Worm (Caenorhabditis elegans) whole organism, late embryonic: Measurements from ENCODE around the gene clc-10.

ENCODE experiments used
- C38D4.7 ChIP-seq: fragments of 200-800 bp; sonication (Bioruptor generic); optimal IDR thresholded peaks from 2 replicates; lab custom pipeline; 2018; ENCODE audit warnings: mild to moderate bottlenecking, missing genetic modification characterization, moderate library complexity, missing compliant biosample characterization
- K02D7.2 ChIP-seq: sonication (generic microtip); optimal IDR thresholded peaks from 2 replicates; lab custom pipeline; 2017; ENCODE audit warnings: mild to moderate bottlenecking, missing genetic modification characterization, missing compliant biosample characterization
- K09A11.1 ChIP-seq: sonication (generic microtip); optimal IDR thresholded peaks from 2 replicates; lab custom pipeline; 2017; ENCODE audit warnings: antibody characterized with exemption, mild to moderate bottlenecking, missing genetic modification characterization, missing compliant biosample characterization; ENCODE audit not compliant: insufficient read depth
- T23F11.4 ChIP-seq: fragments of 200-800 bp; sonication (Bioruptor generic); optimal IDR thresholded peaks from 2 replicates; lab custom pipeline; 2018; ENCODE audit warnings: mild to moderate bottlenecking, missing genetic modification characterization, missing compliant biosample characterization
- Y22D7AL.16 ChIP-seq: sonication (generic microtip); optimal IDR thresholded peaks from 2 replicates; lab custom pipeline; 2016; ENCODE audit warnings: missing genetic modification characterization, missing compliant biosample characterization
- ahr-1 ChIP-seq: sonication (generic microtip); optimal IDR thresholded peaks from 2 replicates; lab custom pipeline; 2016; ENCODE audit warnings: missing genetic modification characterization, missing compliant biosample characterization
- ceh-14 ChIP-seq: sonication (generic microtip); optimal IDR thresholded peaks from 2 replicates; lab custom pipeline; 2016; ENCODE audit warnings: missing genotype, missing genetic modification characterization, missing compliant biosample characterization
- ceh-18 ChIP-seq: sonication (generic microtip); optimal IDR thresholded peaks from 2 replicates; lab custom pipeline; 2016; ENCODE audit warnings: missing genetic modification characterization, missing compliant biosample characterization
- ceh-19 ChIP-seq: fragments of 200-800 bp; sonication (Bioruptor generic); optimal IDR thresholded peaks from 2 replicates; lab custom pipeline; 2018; ENCODE audit warnings: mild to moderate bottlenecking, missing genetic modification characterization, missing compliant biosample characterization
- ceh-22 ChIP-seq: sonication (generic microtip); optimal IDR thresholded peaks from 2 replicates; lab custom pipeline; 2017; ENCODE audit warnings: missing biosample characterization, missing genetic modification characterization
- ceh-24 ChIP-seq: sonication (generic microtip); optimal IDR thresholded peaks from 2 replicates; lab custom pipeline; 2016; ENCODE audit warnings: mild to moderate bottlenecking, missing genetic modification characterization, missing compliant biosample characterization
- ceh-30 ChIP-seq: fragments of 150-350 bp; optimal IDR thresholded peaks from 2 replicates; lab custom pipeline; 2014; ENCODE audit warnings: missing biosample characterization, missing genetic modification characterization
- ceh-48 ChIP-seq: sonication (generic microtip); optimal IDR thresholded peaks from 2 replicates; lab custom pipeline; 2016; ENCODE audit warnings: missing genetic modification characterization, inconsistent platforms, missing compliant biosample characterization
- ceh-6 ChIP-seq: fragments of 200-800 bp; sonication (Bioruptor generic); optimal IDR thresholded peaks from 2 replicates; lab custom pipeline; 2018; ENCODE audit warnings: mild to moderate bottlenecking, missing genetic modification characterization, missing compliant biosample characterization
- ceh-9 ChIP-seq: sonication (generic microtip); optimal IDR thresholded peaks from 2 replicates; lab custom pipeline; 2016; ENCODE audit warnings: mild to moderate bottlenecking, missing genetic modification characterization, inconsistent platforms, missing compliant biosample characterization
- dve-1 ChIP-seq: sonication (generic microtip); optimal IDR thresholded peaks from 2 replicates; lab custom pipeline; 2017; ENCODE audit warnings: antibody characterized with exemption, mild to moderate bottlenecking, missing genetic modification characterization, missing compliant biosample characterization
- elt-2 ChIP-seq: sonication (generic microtip); optimal IDR thresholded peaks from 2 replicates; lab custom pipeline; 2016; ENCODE audit warnings: missing genetic modification reagents, missing genetic modification characterization, missing compliant biosample characterization
- elt-4 ChIP-seq: sonication (generic microtip); optimal IDR thresholded peaks from 2 replicates; lab custom pipeline; 2016; ENCODE audit warnings: missing genetic modification characterization, missing compliant biosample characterization
- ets-4 ChIP-seq: sonication (generic microtip); optimal IDR thresholded peaks from 2 replicates; lab custom pipeline; 2016; ENCODE audit warnings: missing genetic modification characterization, missing compliant biosample characterization
- gmeb-2 ChIP-seq: sonication (generic microtip); optimal IDR thresholded peaks from 2 replicates; lab custom pipeline; 2016; ENCODE audit warnings: missing genetic modification characterization, inconsistent platforms, missing compliant biosample characterization
- hlh-8 ChIP-seq: sonication (generic microtip); optimal IDR thresholded peaks from 2 replicates; lab custom pipeline; 2016; ENCODE audit warnings: missing genotype, missing genetic modification characterization, missing compliant biosample characterization
- lin-11 ChIP-seq: fragments of 200-800 bp; sonication (Bioruptor generic); optimal IDR thresholded peaks from 2 replicates; lab custom pipeline; 2018; ENCODE audit warnings: mild to moderate bottlenecking, missing genetic modification characterization, missing compliant biosample characterization
- madf-2 ChIP-seq: sonication (generic microtip); optimal IDR thresholded peaks from 2 replicates; lab custom pipeline; 2017; ENCODE audit warnings: missing genetic modification characterization, missing compliant biosample characterization
- mec-3 ChIP-seq: sonication (generic microtip); optimal IDR thresholded peaks from 2 replicates; lab custom pipeline; 2016; ENCODE audit warnings: borderline replicate concordance, missing genetic modification characterization, missing compliant biosample characterization
- nfya-1 ChIP-seq: sonication (generic microtip); optimal IDR thresholded peaks from 2 replicates; lab custom pipeline; 2017; ENCODE audit warnings: missing genetic modification characterization, mild to moderate bottlenecking, missing compliant biosample characterization, antibody characterized with exemption, moderate library complexity
- nhr-232 ChIP-seq: sonication (generic microtip); optimal IDR thresholded peaks from 2 replicates; lab custom pipeline; 2016; ENCODE audit warnings: missing genetic modification characterization, missing compliant biosample characterization
- pag-3 ChIP-seq: sonication (generic microtip); optimal IDR thresholded peaks from 2 replicates; lab custom pipeline; 2016; ENCODE audit warnings: missing compliant biosample characterization, missing genetic modification characterization, borderline replicate concordance
- pat-9 ChIP-seq: fragments of 200-800 bp; sonication (Bioruptor generic); optimal IDR thresholded peaks from 2 replicates; lab custom pipeline; 2018; ENCODE audit warnings: mild to moderate bottlenecking, missing genetic modification characterization, moderate library complexity, missing compliant biosample characterization
- pax-1 ChIP-seq: fragments of 150-350 bp; optimal IDR thresholded peaks from 2 replicates; lab custom pipeline; 2014; ENCODE audit warnings: missing biosample characterization, missing genetic modification characterization
- pha-2 ChIP-seq: sonication (generic microtip); optimal IDR thresholded peaks from 2 replicates; lab custom pipeline; 2017; ENCODE audit warnings: mild to moderate bottlenecking, missing genetic modification characterization, missing compliant biosample characterization
- pha-4 ChIP-seq: fragments of 150-350 bp; optimal IDR thresholded peaks from 2 replicates; lab custom pipeline; 2018; ENCODE audit warnings: missing biosample characterization, missing genetic modification reagents, missing genetic modification characterization
- rnt-1 ChIP-seq: sonication (generic microtip); optimal IDR thresholded peaks from 2 replicates; lab custom pipeline; 2016; ENCODE audit warnings: missing genetic modification characterization, missing compliant biosample characterization
- sdc-2 ChIP-seq: sonication (generic microtip); optimal IDR thresholded peaks from 2 replicates; lab custom pipeline; 2016; ENCODE audit warnings: missing genotype, missing genetic modification characterization, missing compliant biosample characterization
- sox-2 ChIP-seq: fragments of 200-800 bp; sonication (Bioruptor generic); IDR thresholded peaks from 2 replicates; pipeline ENCODE4 v1.3.6; 2022; ENCODE audit warnings: missing genetic modification reagents, missing genetic modification characterization, missing compliant biosample characterization
- ttx-3 ChIP-seq: sonication (generic microtip); optimal IDR thresholded peaks from 2 replicates; lab custom pipeline; 2016; ENCODE audit warnings: missing genetic modification reagents, missing genetic modification characterization, missing compliant biosample characterization
- unc-86 ChIP-seq: sonication (generic microtip); optimal IDR thresholded peaks from 2 replicates; lab custom pipeline; 2016; ENCODE audit warnings: missing genetic modification characterization, missing compliant biosample characterization
- ztf-16 ChIP-seq: sonication (generic microtip); optimal IDR thresholded peaks from 2 replicates; lab custom pipeline; 2017; ENCODE audit warnings: missing genetic modification characterization, missing compliant biosample characterization

Gene clc-10

DNA sequence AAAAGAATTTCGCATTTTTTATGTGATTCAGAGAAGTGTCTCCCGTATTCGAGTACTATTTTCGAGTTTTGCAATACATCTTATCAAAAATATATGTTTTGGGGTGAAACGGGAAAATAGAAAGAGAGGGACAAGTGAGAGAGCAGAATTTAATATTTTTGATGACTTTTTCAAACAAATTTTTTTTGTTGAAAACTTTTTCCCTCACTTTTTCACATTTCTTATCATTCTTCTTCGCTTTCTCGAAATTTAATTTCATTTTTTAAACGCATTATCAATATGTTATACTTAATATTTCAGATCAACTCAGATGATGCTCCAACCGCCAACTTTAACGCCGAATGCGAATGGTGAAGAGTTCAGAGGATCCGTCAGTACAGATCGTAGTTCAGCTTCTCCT lies 23.4 kb downstream of the clc-10 start, which contains the start of gene attf-4:
TSS of gene attf-4 (plus strand) at position 301 of the 400 bp plus-strand sequence.
- no peak for TF ChIP-seq pag-3 (tag; lab: Kevin White, UChicago)
- no peak for TF ChIP-seq mec-3 (tag; lab: Kevin White, UChicago)

ce11 chrIII:6085311-6085710 lies 28.4 kb downstream of the clc-10 start:
- no peak for TF ChIP-seq rnt-1 (tag; lab: Kevin White, UChicago)
- no peak for TF ChIP-seq Y22D7AL.16
- no peak for TF ChIP-seq ztf-16
- no peak for TF ChIP-seq pat-9 (tag; lab: Kevin White, UChicago)
- TF ChIP-seq T23F11.4 (GFP tag; lab: Kevin White, UChicago) = no peak
- TF ChIP-seq hlh-8 (tag; lab: Kevin White, UChicago) = no peak

- TF ChIP-seq ceh-24 (tag; lab: Kevin White, UChicago) (no peak), madf-2 (tag; lab: Kevin White, UChicago) (no peak), elt-2 (tag; lab: Kevin White, UChicago) (peak; percentile 88)
These were observed 31.0 kb downstream of the clc-10 start, which contains the start of gene wht-1 for ce11 chrIII:6087705-6088359. wht-1 (minus strand) TSS chrIII:6087755.

- TF ChIP-seq pha-4 (no peak), pha-2 (tag; lab: Kevin White, UChicago) (no peak), T23F11.4 (GFP tag; lab: Kevin White, UChicago) (no peak), mec-3 (tag; lab: Kevin White, UChicago) (no peak), ahr-1 (tag; lab: Kevin White, UChicago) (no peak), K02D7.2 (tag; lab: Kevin White, UChicago) (no peak), gmeb-2 (tag; lab: Kevin White, UChicago) (no peak), dve-1 (tag; lab: Kevin White, UChicago) (no peak), ceh-6 (GFP tag; lab: Kevin White, UChicago) (no peak), ceh-22 (tag; lab: Kevin White, UChicago) (no peak), pag-3 (tag; lab: Kevin White, UChicago) (no peak), elt-4 (tag; lab: Kevin White, UChicago) (no peak), ets-4 (tag; lab: Kevin White, UChicago) (no peak), ceh-9 (tag; lab: Kevin White, UChicago) (no peak), nhr-232 (tag; lab: Kevin White, UChicago) (no peak)
These were observed 38.8 kb downstream of the clc-10 start for ce11 chrIII:6095654-6096053.

- TF ChIP-seq unc-86 (tag; lab: Kevin White, UChicago) (no peak), lin-11 (no peak), pax-1 (tag; lab: Kevin White, UChicago) (no peak), madf-2 (tag; lab: Kevin White, UChicago) (no peak), sdc-2 (tag; lab: Kevin White, UChicago) (no peak), nfya-1 (tag; lab: Kevin White, UChicago) (no peak), ceh-48 (tag; lab: Kevin White, UChicago) (no peak), K09A11.1 (tag; lab: Kevin White, UChicago) (no peak), T23F11.4 (GFP tag; lab: Kevin White, UChicago) (no peak), C38D4.7 (GFP tag; lab: Kevin White, UChicago) (no peak), ceh-30 (tag; lab: Kevin White, UChicago) (no peak), ceh-14 (tag; lab: Kevin White, UChicago) (no peak), pha-4 (no peak), ceh-22 (tag; lab: Kevin White, UChicago) (no peak), ceh-19 (GFP tag; lab: Kevin White, UChicago) (no peak), ets-4 (tag; lab: Kevin White, UChicago) (no peak), ceh-18 (tag; lab: Kevin White, UChicago) (no peak), ttx-3 (tag; lab: Kevin White, UChicago) (no peak), sox-2 (GFP tag; lab: Robert Waterston, UW) (no peak)
These were observed 45.9 kb downstream of the clc-10 start, which contains the start of gene C05D10.4 for ce11 chrIII:6102762-6103161. C05D10.4 (minus strand) TSS chrIII:6102862.
